Fruit fly (Drosophila melanogaster): ENCODE results near the gene CG5004.

The CG5004 gene

dm6 chrX:17181264-17182198, 74.1 kb downstream of the CG5004 start (continued):
- TF ChIP-seq CG1792 (GFP tag; optimal IDR thresholded peaks at IDR 0.05) (no peak), hbn (GFP tag; IDR thresholded peaks at IDR 0.05; ENCODE audit: partially characterized antibody) (no peak), CTCF (GFP tag; optimal IDR thresholded peaks at IDR 0.05) (no peak), CG7372 (GFP tag; IDR thresholded peaks at IDR 0.05) (no peak), Meics (GFP tag; optimal IDR thresholded peaks at IDR 0.05) (peak; percentile 25), lab (GFP tag; optimal IDR thresholded peaks at IDR 0.05) (peak; percentile 55), CG13624 (GFP tag; optimal IDR thresholded peaks at IDR 0.05) (no peak), CG8089 (GFP tag; optimal IDR thresholded peaks at IDR 0.05) (no peak), danr (GFP tag; IDR thresholded peaks at IDR 0.05) (no peak), CoRest (tag; optimal IDR thresholded peaks at IDR 0.05) (peak; percentile 18), Blimp-1 (GFP tag; optimal IDR thresholded peaks at IDR 0.05) (peak; percentile 92), CG6654 (GFP tag; optimal IDR thresholded peaks at IDR 0.05) (no peak), Rfx (GFP tag; IDR thresholded peaks at IDR 0.05) (no peak), usp (GFP tag; optimal IDR thresholded peaks at IDR 0.05) (no peak), CG8388 (GFP tag; optimal IDR thresholded peaks at IDR 0.05) (peak; percentile 22), Taf1 (GFP tag; IDR thresholded peaks at IDR 0.05) (no peak), Oli (tag; optimal IDR thresholded peaks at IDR 0.05) (peak; percentile 13), Hsf (GFP tag; optimal IDR thresholded peaks at IDR 0.05) (no peak), bab2 (GFP tag; optimal IDR thresholded peaks at IDR 0.05) (no peak), B-H1 (GFP tag; IDR thresholded peaks at IDR 0.05) (no peak), CG6791 (GFP tag; IDR thresholded peaks at IDR 0.05; ENCODE audit: partially characterized antibody) (no peak), CG1647 (GFP tag; optimal IDR thresholded peaks at IDR 0.05) (no peak), ind (GFP tag; optimal IDR thresholded peaks at IDR 0.05) (peak; percentile 5), kah (GFP tag; optimal IDR thresholded peaks at IDR 0.05) (no peak), CG3163 (GFP tag; optimal IDR thresholded peaks at IDR 0.05) (no peak), fu2 (GFP tag; optimal IDR thresholded peaks at IDR 0.05) (no peak), D19B (GFP tag; optimal IDR thresholded peaks at IDR 0.05) (no peak), CG1602 (GFP tag; optimal IDR thresholded peaks at IDR 0.05) (no peak), Sox102F (GFP tag; optimal IDR thresholded peaks at IDR 0.05) (peak; percentile 48), CG8765 (GFP tag; IDR thresholded peaks at IDR 0.05) (no peak), z (GFP tag; IDR thresholded peaks at IDR 0.05) (no peak), trem (tag; optimal IDR thresholded peaks at IDR 0.05) (no peak), dm (GFP tag; optimal IDR thresholded peaks at IDR 0.05) (no peak), sug (tag; optimal IDR thresholded peaks at IDR 0.05) (no peak), HLH3B (GFP tag; IDR thresholded peaks at IDR 0.05) (peak; percentile 40; the same call in 1 of the 2 replicates), YL-1 (GFP tag; optimal IDR thresholded peaks at IDR 0.05) (no peak), grn (GFP tag; optimal IDR thresholded peaks at IDR 0.05) (no peak), CG11398 (GFP tag; optimal IDR thresholded peaks at IDR 0.05) (no peak), cato (GFP tag; optimal IDR thresholded peaks at IDR 0.05; ENCODE audit: borderline replicate concordance) (no peak), lbe (GFP tag; optimal IDR thresholded peaks at IDR 0.05) (no peak), nerfin-1 (tag; optimal IDR thresholded peaks at IDR 0.05) (no peak), CG12942 (GFP tag; optimal IDR thresholded peaks at IDR 0.05) (no peak), bowl (GFP tag; IDR thresholded peaks at IDR 0.05) (no peak), CG11695 (GFP tag; IDR thresholded peaks at IDR 0.05) (peak; percentile 51; the same call in 1 of the 3 replicates), Awh (GFP tag; IDR thresholded peaks at IDR 0.05) (no peak), bigmax (GFP tag; optimal IDR thresholded peaks at IDR 0.05) (no peak), chinmo (GFP tag; IDR thresholded peaks at IDR 0.05; ENCODE audit: partially characterized antibody) (0 out of 4 replicates have a peak, but pooled peaks have one; percentile 27), CG10462 (GFP tag; optimal IDR thresholded peaks at IDR 0.05) (no peak), CG6854 (GFP tag; optimal IDR thresholded peaks at IDR 0.05) (no peak), pho (GFP tag; optimal IDR thresholded peaks at IDR 0.05) (no peak)

Data from whole organism, embryonic.